Fruit fly (Drosophila melanogaster): ENCODE measurements around the gene Nha1.

Nha1 gene

dm6 chr2L:6868178-6868867, 1.9 kb downstream of the Nha1 start (continued):
- no peak for TF ChIP-seq dan (GFP tag; IDR thresholded peaks at IDR 0.05)
- no peak for TF ChIP-seq CG2889 (GFP tag; IDR thresholded peaks at IDR 0.05)
- no peak for TF ChIP-seq CG4820 (GFP tag; optimal IDR thresholded peaks at IDR 0.05)
- TF ChIP-seq BtbVII (GFP tag; optimal IDR thresholded peaks at IDR 0.05), result peak; percentile 26
- TF ChIP-seq HmgZ (tag; optimal IDR thresholded peaks at IDR 0.05), result peak; percentile 23
- peak; percentile 29; the same call in 1 of the 2 replicates for TF ChIP-seq Adf1 (GFP tag; IDR thresholded peaks at IDR 0.05)
- no peak for TF ChIP-seq Neu2 (GFP tag; optimal IDR thresholded peaks at IDR 0.05; ENCODE audit: borderline replicate concordance)
- no peak for TF ChIP-seq hkb (optimal IDR thresholded peaks at IDR 0.05)
- TF ChIP-seq hkb (GFP tag; IDR thresholded peaks at IDR 0.05), result no peak
- TF ChIP-seq CHES-1-like (GFP tag; optimal IDR thresholded peaks at IDR 0.05), result no peak
- TF ChIP-seq chn (GFP tag; optimal IDR thresholded peaks at IDR 0.05), result no peak
- no peak for TF ChIP-seq Atf-2 (GFP tag; optimal IDR thresholded peaks at IDR 0.05)
- no peak for TF ChIP-seq CG9727 (GFP tag; optimal IDR thresholded peaks at IDR 0.05)
- no peak for TF ChIP-seq tx (GFP tag; optimal IDR thresholded peaks at IDR 0.05)
- no peak for TF ChIP-seq CG13287 (GFP tag; IDR thresholded peaks at IDR 0.05; ENCODE audit: partially characterized antibody)
- TF ChIP-seq CrebB (tag; optimal IDR thresholded peaks at IDR 0.05), result no peak
- no peak for TF ChIP-seq CG10267 (tag; optimal IDR thresholded peaks at IDR 0.05)
- no peak for TF ChIP-seq eyg (GFP tag; optimal IDR thresholded peaks at IDR 0.05)
- TF ChIP-seq Atf3 (GFP tag; optimal IDR thresholded peaks at IDR 0.05), result no peak
- TF ChIP-seq CG12071 (GFP tag; optimal IDR thresholded peaks at IDR 0.05), result peak; percentile 6
- TF ChIP-seq grau (tag; optimal IDR thresholded peaks at IDR 0.05), result no peak
- no peak for TF ChIP-seq mam (GFP tag; optimal IDR thresholded peaks at IDR 0.05)
- TF ChIP-seq CG2120 (GFP tag; optimal IDR thresholded peaks at IDR 0.05), result no peak
- no peak for TF ChIP-seq CG13424 (tag; optimal IDR thresholded peaks at IDR 0.05)
- no peak for TF ChIP-seq wor (GFP tag; IDR thresholded peaks at IDR 0.05)
- no peak for TF ChIP-seq esg (GFP tag; conservative IDR thresholded peaks at IDR 0.05)
- no peak for TF ChIP-seq Aef1 (GFP tag; IDR thresholded peaks at IDR 0.05)
- TF ChIP-seq CG10959 (GFP tag; IDR thresholded peaks at IDR 0.05), result no peak
- no peak for TF ChIP-seq CG13775 (GFP tag; optimal IDR thresholded peaks at IDR 0.05)
- no peak for TF ChIP-seq CG6765 (GFP tag; optimal IDR thresholded peaks at IDR 0.05)
- no peak for TF ChIP-seq CG7786 (GFP tag; optimal IDR thresholded peaks at IDR 0.05)
- TF ChIP-seq Drgx (GFP tag; IDR thresholded peaks at IDR 0.05), result no peak
- no peak for TF ChIP-seq CG11560 (tag; IDR thresholded peaks at IDR 0.05)
- no peak for TF ChIP-seq CG4617 (GFP tag; optimal IDR thresholded peaks at IDR 0.05; ENCODE audit: borderline replicate concordance)
- no peak for TF ChIP-seq Dad (GFP tag; optimal IDR thresholded peaks at IDR 0.05)
- 0 out of 3 replicates have a peak, but pooled peaks have one; percentile 30 for TF ChIP-seq CG11456 (GFP tag; IDR thresholded peaks at IDR 0.05)
- TF ChIP-seq D19B (GFP tag; optimal IDR thresholded peaks at IDR 0.05), result no peak
- no peak for TF ChIP-seq Ets65A (GFP tag)
- TF ChIP-seq crol (GFP tag; IDR thresholded peaks at IDR 0.05), result peak; percentile 74; the same call in 1 of the 2 replicates
- no peak for TF ChIP-seq jing (GFP tag; optimal IDR thresholded peaks at IDR 0.05)
- no peak for TF ChIP-seq CG43689 (GFP tag; IDR thresholded peaks at IDR 0.05)
- TF ChIP-seq zf30C (GFP tag; optimal IDR thresholded peaks at IDR 0.05), result no peak
- TF ChIP-seq Doc2 (GFP tag; IDR thresholded peaks at IDR 0.05), result no peak
- TF ChIP-seq CG33557 (GFP tag; optimal IDR thresholded peaks at IDR 0.05), result no peak
